Fruit fly (Drosophila melanogaster) whole organism, pupa: Measurements from ENCODE around the gene Elp6.

Source experiments
- CG17806 ChIP-seq: fragments of 200-800 bp; sonication (Bioruptor generic); optimal IDR thresholded peaks from 2 replicates; lab custom pipeline; 2018; ENCODE audit warnings: missing biosample characterization, mild to moderate bottlenecking, missing genetic modification characterization, moderate library complexity
- D1 ChIP-seq: fragments of 200-800 bp; sonication (Bioruptor generic); optimal IDR thresholded peaks from 2 replicates; lab custom pipeline; 2018; ENCODE audit warnings: missing biosample characterization, mild to moderate bottlenecking, missing genetic modification characterization, moderate library complexity
- EcR ChIP-seq: fragments of 200-800 bp; sonication (Bioruptor generic); optimal IDR thresholded peaks from 3 replicates; lab custom pipeline; 2019; ENCODE audit warnings: missing biosample characterization, missing genetic modification characterization, mild to moderate bottlenecking, moderate library complexity, missing genetic modification reagents
- Ets98B ChIP-seq: fragments of 200-800 bp; sonication (Bioruptor generic); IDR thresholded peaks from 2 replicates; pipeline ENCODE4 v1.3.6; 2022; ENCODE audit warnings: missing biosample characterization, missing genetic modification characterization
- Pif1A ChIP-seq: fragments of 200-800 bp; sonication (Bioruptor generic); optimal IDR thresholded peaks from 3 replicates; lab custom pipeline; 2016; ENCODE audit warnings: missing biosample characterization, missing genetic modification characterization

DNA sequence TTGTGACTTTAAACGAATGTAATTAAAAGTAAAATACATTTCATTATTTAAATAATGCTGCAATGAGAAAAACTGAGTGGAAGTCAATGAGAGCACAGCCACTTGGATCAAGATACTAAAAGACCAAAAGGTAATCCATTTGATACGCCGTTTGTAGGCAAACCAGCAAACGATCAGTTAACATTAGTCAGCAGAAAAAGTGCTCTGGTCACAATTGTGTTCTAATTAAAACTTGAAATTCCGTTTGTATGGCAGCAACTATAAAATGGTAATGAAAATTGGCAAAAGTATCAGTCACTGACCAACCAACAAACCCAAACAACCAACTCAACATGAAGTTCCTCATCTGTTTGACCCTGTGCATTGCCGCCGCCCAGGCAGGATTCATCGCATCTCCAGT is 30.8 kb upstream of the Elp6 start, which contains the start of gene CG14377:
- no peak for TF ChIP-seq D1 (tag; lab: Kevin White, UChicago)
- TF ChIP-seq CG17806 (tag; lab: Kevin White, UChicago), result no peak
- no peak for TF ChIP-seq EcR (GFP tag; lab: Kevin White, UChicago)
- TF ChIP-seq Ets98B (GFP tag; lab: Robert Waterston, UW), result no peak
- no peak for TF ChIP-seq Pif1A
